Fruit fly (Drosophila melanogaster): ENCODE data around the gene Lsd-1.
A peak's percentile ranks its signal among the peaks of the same experiment; 100 is the strongest.

Gene Lsd-1

dm6 chr3R:23763622-23764273, at the start of gene Lsd-1:
Gene Lsd-1, plus strand, starts transcription at chr3R:23763857.
- no peak for TF ChIP-seq CG17801 (GFP tag; optimal IDR thresholded peaks at IDR 0.05; ENCODE audit: partially characterized antibody)

DNA sequence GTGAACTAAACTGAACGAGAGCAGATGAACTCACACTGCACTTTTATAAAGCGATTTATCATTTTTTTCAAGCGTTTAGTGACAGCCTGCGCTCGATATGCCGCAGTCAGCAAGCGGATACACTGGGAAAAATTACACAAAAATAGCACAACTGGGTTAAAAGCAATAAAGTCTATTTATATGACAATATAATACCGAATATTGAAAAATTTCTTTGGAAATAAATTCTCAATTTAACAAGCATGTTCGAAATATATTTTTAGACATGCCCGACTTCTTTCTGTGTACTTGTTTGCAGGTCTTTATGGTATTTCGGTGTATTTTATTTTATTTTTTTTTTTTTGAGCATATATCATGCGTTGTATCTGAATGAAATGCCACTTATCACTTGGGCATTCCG, 49.8 kb upstream of the Lsd-1 start:
- TF ChIP-seq CG17801 (GFP tag; optimal IDR thresholded peaks at IDR 0.05; ENCODE audit: partially characterized antibody) = no peak

dm6 chr3R:23714852-23715251, 48.8 kb upstream of the Lsd-1 start:
- no peak for TF ChIP-seq CG17801 (GFP tag; optimal IDR thresholded peaks at IDR 0.05; ENCODE audit: partially characterized antibody)

DNA sequence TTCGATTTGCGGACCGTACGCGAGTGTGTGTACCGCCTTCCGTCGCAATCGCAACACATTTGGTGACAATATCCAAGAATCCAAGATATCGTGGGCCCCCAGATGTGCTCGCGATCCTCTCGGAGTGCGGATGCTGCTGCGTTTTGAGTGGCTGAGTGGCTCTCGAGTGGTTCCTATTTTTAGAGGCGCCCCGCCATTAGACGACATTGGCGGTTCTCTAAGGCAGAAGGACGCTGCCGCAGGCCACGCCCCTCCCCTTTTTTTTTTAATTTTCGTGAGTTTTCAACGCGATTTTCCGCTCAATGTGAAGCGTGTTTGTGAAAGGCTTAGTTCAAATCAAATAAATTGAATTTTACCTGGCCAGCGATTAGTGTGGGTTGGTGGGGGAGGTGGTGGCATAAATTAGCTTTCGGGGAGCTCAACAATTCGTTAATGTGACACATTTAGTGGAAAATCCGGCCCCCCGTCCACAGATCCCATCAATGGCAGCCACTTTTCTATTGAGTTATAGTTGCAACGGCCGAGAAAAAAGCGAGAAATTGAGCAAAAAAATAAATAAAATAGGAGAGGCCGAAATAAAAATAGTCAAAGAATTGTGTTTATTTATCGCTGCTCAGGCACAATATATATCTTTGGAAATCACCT, 45.2 kb upstream of the Lsd-1 start, which contains the start of gene nau:
nau (minus strand) TSS at position 61 of the 645 bp plus-strand sequence.
- TF ChIP-seq CG17801 (GFP tag; optimal IDR thresholded peaks at IDR 0.05; ENCODE audit: partially characterized antibody) = no peak

DNA sequence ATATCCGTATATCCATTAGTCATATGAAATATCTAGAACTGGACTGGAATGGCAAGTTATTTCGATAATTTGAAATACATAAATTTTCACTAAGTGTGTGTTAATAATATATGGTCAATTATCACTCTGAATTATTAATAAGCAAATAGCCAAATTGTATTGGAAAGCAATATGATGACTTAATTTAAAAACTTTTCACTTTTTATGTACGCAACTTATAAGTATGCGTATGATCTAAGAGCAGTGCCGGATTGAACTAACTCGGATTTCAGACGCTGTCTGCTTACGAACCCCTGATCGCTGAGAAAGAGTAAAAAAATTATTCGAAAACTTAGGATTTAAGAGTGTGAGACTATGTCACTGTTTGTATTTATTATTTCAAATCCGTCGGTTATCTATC, 42.1 kb upstream of the Lsd-1 start, which contains the start of gene CG10232:
CG10232 (minus strand) TSS at position 101 of the 400 bp plus-strand sequence.
- TF ChIP-seq CG17801 (GFP tag; optimal IDR thresholded peaks at IDR 0.05; ENCODE audit: partially characterized antibody) = no peak

DNA sequence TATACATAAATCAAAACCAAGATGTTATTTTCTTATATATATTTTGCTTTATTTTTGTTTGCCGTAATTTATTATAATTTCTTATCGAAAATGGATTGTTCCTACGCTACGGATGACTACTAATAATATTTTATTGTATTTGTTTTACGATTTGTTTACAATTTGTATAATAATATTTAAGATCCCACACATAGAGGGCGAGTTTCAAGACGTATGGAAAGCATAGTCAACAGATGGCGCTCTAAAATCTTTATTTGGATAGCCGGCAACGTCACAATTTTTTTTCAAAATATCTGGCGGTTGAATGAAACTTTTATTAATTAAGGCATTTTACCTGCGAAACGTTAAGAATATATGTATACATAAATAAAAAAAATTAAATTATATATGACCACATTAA, 41.7 kb upstream of the Lsd-1 start:
- TF ChIP-seq CG17801 (GFP tag; optimal IDR thresholded peaks at IDR 0.05; ENCODE audit: partially characterized antibody) = peak; percentile 54

DNA sequence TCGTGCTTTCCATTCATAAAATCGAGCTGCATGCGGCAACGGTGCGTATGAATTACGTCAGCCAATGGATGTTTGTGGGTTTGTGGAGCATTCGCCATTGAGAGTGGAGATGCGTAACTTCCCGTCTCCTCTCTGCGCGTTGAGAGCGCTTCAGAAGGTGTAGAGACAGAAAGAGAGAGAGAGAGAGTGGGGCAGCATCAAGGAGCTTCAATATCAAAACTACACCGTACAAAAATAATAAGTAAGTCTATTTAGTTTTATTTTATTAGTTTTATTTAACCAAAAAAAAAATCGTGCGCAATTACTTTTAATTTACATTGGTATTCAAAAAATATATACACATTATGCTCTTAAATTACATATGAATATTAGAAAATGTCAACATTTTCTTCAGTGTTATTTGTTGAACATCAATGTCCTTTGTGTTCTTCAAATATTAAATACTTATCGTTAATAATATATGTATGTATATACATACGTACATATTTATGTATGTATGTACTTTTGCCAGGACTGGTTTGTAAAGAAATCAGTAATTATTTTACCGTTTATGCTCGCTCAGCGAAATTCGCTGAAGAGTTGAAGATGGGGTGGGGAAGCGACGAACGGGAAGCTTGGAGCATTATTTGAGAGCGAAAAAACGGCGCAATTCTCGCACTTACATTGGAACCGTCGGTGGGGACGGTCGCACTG, 40.8 kb upstream of the Lsd-1 start, which contains the start of gene CG10365:
CG10365 (plus strand) TSS at position 652 of the 693 bp plus-strand sequence.
- no peak for TF ChIP-seq CG17801 (GFP tag; optimal IDR thresholded peaks at IDR 0.05; ENCODE audit: partially characterized antibody)

DNA sequence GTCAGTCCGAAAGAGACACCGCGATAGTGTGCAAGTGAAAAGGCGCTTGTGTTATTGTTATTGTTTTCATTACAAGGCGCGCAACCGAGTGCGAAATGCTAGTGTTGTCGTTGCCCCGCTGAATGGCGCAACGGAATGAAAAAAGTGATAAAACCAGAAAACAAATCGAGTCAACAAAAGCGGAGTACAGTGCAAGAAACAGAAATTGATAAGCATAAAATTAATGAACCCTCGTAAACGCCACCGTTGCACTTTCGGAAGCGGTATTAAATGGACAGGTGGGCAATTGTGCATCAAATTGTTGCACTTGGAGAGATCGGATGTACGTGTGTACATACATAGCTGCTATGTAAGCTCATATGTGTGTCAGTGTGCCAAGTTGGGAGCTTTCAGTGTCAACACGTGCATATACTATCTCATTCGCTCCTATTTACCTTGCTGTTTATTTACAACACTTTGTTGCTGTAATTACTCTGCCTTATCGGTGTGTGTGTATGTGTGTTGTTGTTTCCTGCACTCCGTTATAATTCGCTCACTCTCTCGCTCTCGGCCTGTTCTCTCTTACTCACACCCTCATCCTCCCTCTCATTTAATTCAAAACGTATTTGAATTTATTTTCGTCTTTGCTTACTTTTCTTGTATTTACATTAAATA, 40.1 kb upstream of the Lsd-1 start:
- TF ChIP-seq CG17801 (GFP tag; optimal IDR thresholded peaks at IDR 0.05; ENCODE audit: partially characterized antibody) = peak; percentile 17

DNA sequence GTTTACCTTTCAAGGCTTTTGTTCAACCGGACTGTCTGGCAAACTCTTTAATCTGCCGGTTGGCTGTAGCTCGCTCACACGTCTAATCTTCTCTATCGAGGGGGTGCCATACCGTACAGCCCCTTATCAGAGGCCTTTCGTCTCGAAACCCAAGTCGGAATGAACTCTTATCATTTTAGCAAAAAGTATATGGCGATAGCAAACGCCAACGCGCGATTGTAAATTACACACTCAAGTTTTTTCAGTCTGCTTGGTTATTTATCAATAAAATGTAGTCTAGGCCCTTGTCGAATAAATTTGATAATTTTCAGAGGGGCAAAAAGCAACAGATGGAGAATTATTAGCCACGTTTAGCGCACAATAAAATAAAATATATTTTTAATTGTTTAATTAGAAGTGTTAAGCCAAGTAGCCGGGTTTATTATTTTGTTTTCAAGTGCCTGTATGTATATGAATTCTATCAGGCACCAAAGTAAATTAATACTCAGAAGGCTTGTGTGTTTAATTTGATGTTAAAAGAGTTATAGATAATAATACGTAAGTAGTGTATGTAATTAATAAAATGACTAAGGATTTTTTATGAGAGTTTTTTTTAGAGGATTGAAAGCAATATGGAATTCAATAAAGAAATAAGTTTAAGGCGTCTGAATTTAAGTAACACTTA, 38.7 kb upstream of the Lsd-1 start:
- no peak for TF ChIP-seq CG17801 (GFP tag; optimal IDR thresholded peaks at IDR 0.05; ENCODE audit: partially characterized antibody)

DNA sequence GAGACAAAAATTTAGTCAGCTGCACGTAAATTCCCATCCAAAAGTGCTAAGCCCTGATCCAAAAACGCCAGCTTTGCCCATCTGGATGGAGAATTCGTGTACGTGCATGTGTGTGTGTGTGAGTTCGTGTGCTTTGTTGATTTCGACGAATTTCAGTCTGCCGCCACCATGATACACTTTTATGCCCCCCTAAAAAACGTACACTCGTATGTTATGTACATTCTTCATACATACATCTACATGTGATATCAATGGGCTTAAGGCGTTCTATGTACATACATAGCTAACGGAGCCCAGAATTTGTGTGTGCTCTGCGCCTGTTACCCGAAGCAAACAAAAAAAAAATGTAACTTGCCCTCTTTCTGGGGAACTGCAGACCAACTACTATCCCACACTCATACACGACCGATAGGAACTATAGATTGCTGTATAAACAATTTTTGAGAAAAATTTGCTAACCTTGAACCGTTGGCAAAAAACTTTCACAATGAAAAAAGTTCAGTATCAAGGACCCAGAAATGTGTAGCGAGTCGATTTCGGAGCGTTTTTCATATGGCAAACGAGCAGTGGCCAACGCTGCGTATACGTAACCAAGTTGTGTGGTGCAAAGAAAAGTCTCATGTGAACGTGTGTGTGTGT, 37.8 kb upstream of the Lsd-1 start:
- no peak for TF ChIP-seq CG17801 (GFP tag; optimal IDR thresholded peaks at IDR 0.05; ENCODE audit: partially characterized antibody)

dm6 chr3R:23726740-23727139, 36.9 kb upstream of the Lsd-1 start:
- TF ChIP-seq CG17801 (GFP tag; optimal IDR thresholded peaks at IDR 0.05; ENCODE audit: partially characterized antibody) = peak; percentile 51

- TF ChIP-seq CG17801 (GFP tag; optimal IDR thresholded peaks at IDR 0.05; ENCODE audit: partially characterized antibody) = no peak
Measured at dm6 chr3R:23727657-23728056, 36.0 kb upstream of the Lsd-1 start.

- peak; percentile 69 for TF ChIP-seq CG17801 (GFP tag; optimal IDR thresholded peaks at IDR 0.05; ENCODE audit: partially characterized antibody)
Measured at dm6 chr3R:23728086-23728485, 35.6 kb upstream of the Lsd-1 start.

DNA sequence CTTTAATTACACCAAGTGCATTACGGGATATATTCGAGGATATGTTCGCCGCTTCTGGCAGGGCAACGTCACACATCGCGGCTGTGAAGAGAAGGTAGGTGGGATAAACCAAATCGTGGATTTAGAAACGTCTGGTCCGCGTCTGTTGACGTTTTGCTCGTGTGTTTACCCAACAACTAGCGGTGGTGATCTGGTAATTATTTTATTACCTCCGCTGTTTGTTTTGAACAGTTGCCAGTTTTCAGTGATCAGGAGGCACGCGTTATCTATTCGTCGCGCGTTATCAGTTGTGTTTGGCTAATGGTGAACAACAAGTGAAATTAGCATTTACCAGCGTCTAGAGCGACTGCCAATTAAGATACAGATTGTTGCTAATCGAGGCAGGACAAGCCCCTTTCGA, 34.6 kb upstream of the Lsd-1 start:
- TF ChIP-seq CG17801 (GFP tag; optimal IDR thresholded peaks at IDR 0.05; ENCODE audit: partially characterized antibody) = no peak

All from ovary, adult (tissue).